Fruit fly (Drosophila melanogaster) whole organism, larva: Measurements from ENCODE around the gene HGTX.

Source experiments
- noc ChIP-seq: fragments of 200-800 bp; sonication (Bioruptor generic); optimal IDR thresholded peaks from 3 replicates; lab custom pipeline; 2019; ENCODE audit warnings: missing biosample characterization, mild to moderate bottlenecking, missing genetic modification characterization, moderate library complexity

The HGTX gene

dm6 chr3L:14611406-14612335, 12.3 kb upstream of the HGTX start:
- TF ChIP-seq noc (tag; lab: Kevin White, UChicago), result no peak

dm6 chr3L:14610458-14610857, 11.1 kb upstream of the HGTX start:
- TF ChIP-seq noc (tag; lab: Kevin White, UChicago), result no peak

dm6 chr3L:14609138-14609729, 9.9 kb upstream of the HGTX start:
- no peak for TF ChIP-seq noc (tag; lab: Kevin White, UChicago)

- no peak for TF ChIP-seq noc (tag; lab: Kevin White, UChicago)
These were observed 8.3 kb upstream of the HGTX start for dm6 chr3L:14607620-14608019.

DNA sequence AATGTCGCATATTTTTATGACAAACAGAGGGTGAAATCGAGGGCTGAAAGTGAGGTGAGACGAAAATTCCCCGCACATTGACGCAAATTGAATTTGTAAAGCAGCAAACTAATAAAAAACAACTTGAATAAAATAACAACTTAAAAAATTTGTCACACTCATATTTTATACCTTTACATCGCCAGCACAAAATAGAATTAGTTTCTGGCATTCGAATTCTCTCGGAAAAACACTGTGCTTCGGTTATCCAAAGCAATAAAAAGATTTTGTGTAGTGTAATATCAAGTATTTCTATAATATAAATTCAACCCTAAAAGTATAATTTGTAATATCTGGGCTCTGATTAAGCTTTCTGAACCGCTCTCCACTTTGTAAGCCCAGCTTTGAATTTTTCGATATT, 6.0 kb upstream of the HGTX start:
- no peak for TF ChIP-seq noc (tag; lab: Kevin White, UChicago)

dm6 chr3L:14603160-14603559, 3.8 kb upstream of the HGTX start:
- no peak for TF ChIP-seq noc (tag; lab: Kevin White, UChicago)

DNA sequence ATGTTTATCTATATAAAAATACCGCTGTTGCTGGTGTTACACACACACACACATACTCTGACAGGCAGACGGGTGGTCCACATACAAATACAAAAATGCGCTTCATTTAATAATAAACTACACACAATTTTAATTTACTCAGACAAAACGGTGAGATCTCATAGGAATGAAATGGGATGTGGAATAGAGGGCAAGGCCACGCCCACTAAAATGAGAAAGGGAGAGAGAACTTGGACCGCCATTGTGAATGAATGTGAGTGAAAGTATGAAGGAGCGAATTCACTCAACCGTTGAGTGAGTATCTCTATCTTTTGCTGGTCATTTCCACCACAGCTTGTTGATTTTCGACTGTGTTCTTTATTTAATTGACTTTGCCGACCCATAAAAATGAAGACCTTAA, 1.2 kb upstream of the HGTX start:
- TF ChIP-seq noc (tag; lab: Kevin White, UChicago), result no peak

DNA sequence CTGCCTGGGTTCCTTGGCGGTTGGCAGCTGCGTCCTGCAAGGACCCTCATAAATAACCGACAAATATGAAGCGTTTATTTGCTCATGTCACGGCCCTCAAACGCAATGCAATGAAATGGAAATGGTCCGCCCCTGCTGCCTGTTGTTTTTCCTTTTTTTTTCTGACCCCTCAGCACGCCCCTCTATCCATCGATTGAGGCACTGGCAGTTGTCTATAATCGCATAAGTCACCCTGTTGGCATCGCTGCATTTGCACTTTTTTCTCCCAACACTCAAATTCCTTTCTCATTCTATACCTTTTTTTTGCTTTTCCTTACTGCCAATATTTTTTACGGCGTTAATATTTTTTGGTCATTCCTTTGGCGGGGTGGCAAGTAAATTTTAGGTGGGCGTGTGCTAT, 7.2 kb downstream of the HGTX start:
- TF ChIP-seq noc (tag; lab: Kevin White, UChicago), result no peak

dm6 chr3L:14590964-14591363, 8.4 kb downstream of the HGTX start:
- TF ChIP-seq noc (tag; lab: Kevin White, UChicago), result no peak

DNA sequence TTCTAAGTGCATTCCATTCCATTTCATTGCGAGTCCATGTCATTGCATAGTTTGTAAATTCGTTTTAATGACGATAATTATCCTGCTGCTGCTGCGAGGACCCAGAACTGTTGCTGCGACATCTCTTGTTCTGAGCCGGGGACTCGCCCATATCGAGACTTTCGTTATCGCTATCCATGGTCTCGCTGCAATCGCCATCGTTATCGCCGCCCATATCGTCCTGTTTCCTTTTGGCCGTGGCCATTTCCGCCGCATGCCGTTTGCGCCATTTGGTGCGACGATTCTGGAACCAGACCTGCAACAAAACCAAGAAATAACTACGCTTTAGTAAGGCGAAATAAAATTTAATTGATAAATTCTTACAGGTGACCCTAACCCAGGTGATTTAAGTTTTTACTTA, 15.5 kb downstream of the HGTX start:
- TF ChIP-seq noc (tag; lab: Kevin White, UChicago), result no peak

- TF ChIP-seq noc (tag; lab: Kevin White, UChicago), result no peak
These were observed 16.6 kb downstream of the HGTX start for dm6 chr3L:14582736-14583135.

- no peak for TF ChIP-seq noc (tag; lab: Kevin White, UChicago)
These were observed 19.0 kb downstream of the HGTX start for dm6 chr3L:14580294-14580693.

dm6 chr3L:14578896-14579295, 20.4 kb downstream of the HGTX start:
- TF ChIP-seq noc (tag; lab: Kevin White, UChicago), result no peak

DNA sequence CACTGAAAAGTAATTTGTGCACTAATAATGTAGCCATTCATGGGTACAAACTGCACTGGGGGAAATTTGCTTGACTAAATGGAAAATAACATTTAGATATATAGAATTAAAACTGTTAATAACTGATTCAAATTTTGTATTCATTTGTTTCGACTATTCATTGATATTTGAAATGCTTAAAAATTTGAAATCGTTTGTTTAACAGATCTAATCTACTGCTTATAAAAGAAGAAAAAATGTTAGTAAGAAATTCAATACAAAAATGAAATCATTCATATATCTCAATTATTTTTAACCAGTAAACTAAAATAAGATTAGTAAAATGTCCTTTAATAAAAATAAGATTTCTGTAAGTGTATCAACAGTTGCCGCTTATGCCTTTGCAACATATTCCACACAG, 23.4 kb downstream of the HGTX start:
- no peak for TF ChIP-seq noc (tag; lab: Kevin White, UChicago)

dm6 chr3L:14574649-14575048, 24.7 kb downstream of the HGTX start:
- no peak for TF ChIP-seq noc (tag; lab: Kevin White, UChicago)

dm6 chr3L:14569620-14570537, 29.5 kb downstream of the HGTX start:
- no peak for TF ChIP-seq noc (tag; lab: Kevin White, UChicago)
